Fruit fly (Drosophila melanogaster) whole organism, adult: ENCODE measurements around the gene side-III.

ENCODE experiments used
- CG12768 ChIP-seq: fragments of 200-800 bp; sonication (Bioruptor generic); optimal IDR thresholded peaks from 2 replicates; lab custom pipeline; 2017; ENCODE audit warnings: missing biosample characterization, missing genetic modification characterization, mild to moderate bottlenecking, moderate library complexity, missing genetic modification reagents
- CG1620 ChIP-seq: fragments of 200-800 bp; sonication (Bioruptor generic); optimal IDR thresholded peaks from 2 replicates; lab custom pipeline; 2016; ENCODE audit warnings: missing biosample characterization, missing genetic modification characterization
- CG33017 ChIP-seq: fragments of 200-800 bp; sonication (Bioruptor generic); optimal IDR thresholded peaks from 2 replicates; lab custom pipeline; 2018; ENCODE audit warnings: missing biosample characterization, mild to moderate bottlenecking, missing genetic modification characterization, moderate library complexity
- Clk ChIP-seq: fragments of 200-800 bp; sonication (Bioruptor generic); optimal IDR thresholded peaks from 2 replicates; lab custom pipeline; 2017; ENCODE audit warnings: missing biosample characterization, missing genetic modification characterization
- Crg-1 ChIP-seq: fragments of 200-800 bp; sonication (Bioruptor generic); optimal IDR thresholded peaks from 2 replicates; lab custom pipeline; 2016; ENCODE audit warnings: missing biosample characterization, missing genetic modification characterization
- cic ChIP-seq: fragments of 200-800 bp; sonication (Bioruptor generic); optimal IDR thresholded peaks from 2 replicates; lab custom pipeline; 2017; ENCODE audit warnings: missing biosample characterization, mild to moderate bottlenecking, missing genetic modification characterization, moderate library complexity
- ovo ChIP-seq: fragments of 200-800 bp; sonication (Bioruptor generic); optimal IDR thresholded peaks from 2 replicates; lab custom pipeline; 2016; ENCODE audit warnings: missing biosample characterization, missing genetic modification characterization
- pad ChIP-seq: fragments of 200-800 bp; sonication (Bioruptor generic); optimal IDR thresholded peaks from 3 replicates; lab custom pipeline; 2017; ENCODE audit warnings: missing biosample characterization, missing genetic modification characterization, mild to moderate bottlenecking, moderate library complexity, missing genetic modification reagents
- tj ChIP-seq: fragments of 200-800 bp; sonication (Bioruptor generic); optimal IDR thresholded peaks from 3 replicates; lab custom pipeline; 2017; ENCODE audit warnings: missing biosample characterization, mild to moderate bottlenecking, missing genetic modification characterization, moderate library complexity
- toe ChIP-seq: fragments of 200-800 bp; sonication (Bioruptor generic); optimal IDR thresholded peaks from 2 replicates; lab custom pipeline; 2016; ENCODE audit warnings: missing biosample characterization, missing genetic modification characterization

dm6 chr3R:5846570-5847270, 112.6 kb downstream of the side-III start, which contains the start of gene CG14676:
- TF ChIP-seq CG1620 (GFP tag; lab: Kevin White, UChicago) (no peak), toe (GFP tag; lab: Kevin White, UChicago) (no peak), Clk (GFP tag; lab: Kevin White, UChicago) (no peak), CG33017 (tag; lab: Kevin White, UChicago) (no peak), ovo (GFP tag; lab: Kevin White, UChicago) (no peak), CG12768 (GFP tag; lab: Kevin White, UChicago) (no peak), pad (GFP tag; lab: Kevin White, UChicago) (no peak), cic (GFP tag; lab: Kevin White, UChicago) (no peak), Crg-1 (GFP tag; lab: Kevin White, UChicago) (no peak), tj (GFP tag; lab: Kevin White, UChicago) (no peak)
